Fruit fly (Drosophila melanogaster) whole organism, embryonic: Measurements from ENCODE around the gene dao.

ENCODE experiments used
- Ada2b ChIP-seq: fragments of 200-800 bp; sonication (Bioruptor generic); IDR thresholded peaks from 2 replicates; pipeline ENCODE4 v1.3.6; 2022; ENCODE audit warnings: missing biosample characterization, missing genetic modification characterization
- CG10274 ChIP-seq: fragments of 200-800 bp; sonication (Bioruptor generic); optimal IDR thresholded peaks from 3 replicates; lab custom pipeline; 2017; ENCODE audit warnings: missing biosample characterization, mild to moderate bottlenecking, missing genetic modification characterization
- CG10431 ChIP-seq: fragments of 200-800 bp; sonication (Bioruptor generic); optimal IDR thresholded peaks from 3 replicates; lab custom pipeline; 2018; ENCODE audit warnings: missing biosample characterization, mild to moderate bottlenecking, missing genetic modification characterization
- CG10979 ChIP-seq: fragments of 200-800 bp; sonication (Bioruptor generic); optimal IDR thresholded peaks from 2 replicates; lab custom pipeline; 2018; ENCODE audit warnings: missing biosample characterization, mild to moderate bottlenecking, missing genetic modification characterization, moderate library complexity
- CG11247 ChIP-seq: fragments of 200-800 bp; sonication (Bioruptor generic); IDR thresholded peaks from 2 replicates; pipeline ENCODE4 v1.3.6; 2022; ENCODE audit warnings: missing biosample characterization, missing genetic modification characterization
- CG13287 ChIP-seq: fragments of 200-800 bp; sonication (Bioruptor generic); IDR thresholded peaks from 2 replicates; pipeline ENCODE4 v1.3.6; 2022; ENCODE audit warnings: missing biosample characterization, missing genetic modification characterization; ENCODE audit not compliant: partially characterized antibody
- CG15011 ChIP-seq: fragments of 200-800 bp; sonication (Bioruptor generic); optimal IDR thresholded peaks from 3 replicates; lab custom pipeline; 2018; ENCODE audit warnings: missing biosample characterization, mild to moderate bottlenecking, missing genetic modification characterization
- CG18011 ChIP-seq: fragments of 200-800 bp; sonication (Bioruptor generic); optimal IDR thresholded peaks from 2 replicates; lab custom pipeline; 2017; ENCODE audit warnings: missing biosample characterization, missing genetic modification characterization, mild to moderate bottlenecking, moderate library complexity, missing genotype
- CG18764 ChIP-seq: fragments of 200-800 bp; sonication (Bioruptor generic); optimal IDR thresholded peaks from 3 replicates; lab custom pipeline; 2016; ENCODE audit warnings: missing biosample characterization, missing genetic modification characterization
- CG33213 ChIP-seq: fragments of 200-800 bp; sonication (Bioruptor generic); optimal IDR thresholded peaks from 3 replicates; lab custom pipeline; 2016; ENCODE audit warnings: missing biosample characterization, missing genetic modification characterization
- CG4424 ChIP-seq: fragments of 200-800 bp; sonication (Bioruptor generic); optimal IDR thresholded peaks from 3 replicates; lab custom pipeline; 2016; ENCODE audit warnings: missing biosample characterization, missing genetic modification characterization
- CG7556 ChIP-seq: fragments of 200-800 bp; sonication (Bioruptor generic); optimal IDR thresholded peaks from 2 replicates; lab custom pipeline; 2017; ENCODE audit warnings: missing biosample characterization, mild to moderate bottlenecking, missing genetic modification characterization
- CG8089 ChIP-seq: fragments of 200-800 bp; sonication (Bioruptor generic); optimal IDR thresholded peaks from 3 replicates; lab custom pipeline; 2016; ENCODE audit warnings: missing biosample characterization, missing genetic modification characterization
- CG8924 ChIP-seq: fragments of 200-800 bp; optimal IDR thresholded peaks from 3 replicates; lab custom pipeline; 2019; ENCODE audit warnings: missing biosample characterization, mild to moderate bottlenecking, missing genetic modification characterization, moderate library complexity
- CG9437 ChIP-seq: fragments of 200-800 bp; sonication (Bioruptor generic); optimal IDR thresholded peaks from 2 replicates; lab custom pipeline; 2018; ENCODE audit warnings: missing biosample characterization, mild to moderate bottlenecking, missing genetic modification characterization
- Doc3 ChIP-seq: fragments of 200-800 bp; sonication (Bioruptor generic); IDR thresholded peaks from 3 replicates; pipeline ENCODE4 v1.3.6; 2022; ENCODE audit warnings: missing biosample characterization, missing genetic modification characterization; ENCODE audit not compliant: partially characterized antibody
- Drgx ChIP-seq: fragments of 200-800 bp; sonication (Bioruptor generic); IDR thresholded peaks from 2 replicates; pipeline ENCODE4 v1.3.6; 2022; ENCODE audit warnings: missing biosample characterization, missing genetic modification characterization
- E2f1 ChIP-seq: fragments of 200-800 bp; sonication (Bioruptor generic); IDR thresholded peaks from 2 replicates; pipeline ENCODE4 v1.3.6; 2022; ENCODE audit warnings: missing biosample characterization, missing genetic modification characterization
- Fer1 ChIP-seq: fragments of 200-800 bp; sonication (Bioruptor generic); optimal IDR thresholded peaks from 2 replicates; lab custom pipeline; 2017; ENCODE audit warnings: missing biosample characterization, mild to moderate bottlenecking, missing genetic modification characterization
- Fer2 ChIP-seq: fragments of 200-800 bp; sonication (Bioruptor generic); optimal IDR thresholded peaks from 2 replicates; lab custom pipeline; 2018; ENCODE audit warnings: missing biosample characterization, mild to moderate bottlenecking, missing genetic modification characterization, moderate library complexity
- Lhr ChIP-seq: fragments of 200-800 bp; sonication (Bioruptor generic); optimal IDR thresholded peaks from 3 replicates; lab custom pipeline; 2017; ENCODE audit warnings: mild to moderate bottlenecking, missing biosample characterization, missing genetic modification reagents, missing genetic modification characterization
- Med ChIP-seq: fragments of 200-800 bp; sonication (Bioruptor generic); peaks from one replicate; lab custom pipeline; 2016; ENCODE audit warnings: missing biosample characterization, missing genetic modification characterization, mild to moderate bottlenecking, inconsistent platforms, moderate library complexity
- Pdp1 ChIP-seq, 2 experiments: fragments of 200-800 bp; sonication (Bioruptor generic); optimal IDR thresholded peaks; 3 replicates each; lab custom pipeline; 2016; ENCODE audit warnings: missing biosample characterization in 2 of 2, missing genetic modification characterization in 2 of 2, mild to moderate bottlenecking in 1 of 2, moderate library complexity in 1 of 2
- Poxn ChIP-seq: fragments of 200-800 bp; sonication (Bioruptor generic); IDR thresholded peaks from 2 replicates; pipeline ENCODE4 v1.3.6; 2022; ENCODE audit warnings: missing biosample characterization, missing genetic modification characterization
- Rfx ChIP-seq: fragments of 200-800 bp; sonication (Bioruptor generic); IDR thresholded peaks from 2 replicates; pipeline ENCODE4 v1.3.6; 2022; ENCODE audit warnings: missing biosample characterization, missing genetic modification characterization
- Sox100B ChIP-seq: fragments of 200-800 bp; sonication (Bioruptor generic); optimal IDR thresholded peaks from 3 replicates; lab custom pipeline; 2018; ENCODE audit warnings: missing biosample characterization, mild to moderate bottlenecking, missing genetic modification characterization
- ap ChIP-seq: fragments of 200-800 bp; sonication (Bioruptor generic); IDR thresholded peaks from 2 replicates; pipeline ENCODE4 v1.3.6; 2022; ENCODE audit warnings: missing biosample characterization, missing genetic modification characterization
- br ChIP-seq: fragments of >200 bp; optimal IDR thresholded peaks from 2 replicates; lab custom pipeline; 2017
- cato ChIP-seq: fragments of 200-800 bp; sonication (Bioruptor generic); optimal IDR thresholded peaks from 2 replicates; lab custom pipeline; 2016; ENCODE audit warnings: missing biosample characterization, missing genetic modification characterization, borderline replicate concordance
- crp ChIP-seq, 2 experiments: fragments of 200-800 bp; sonication (Bioruptor generic); optimal IDR thresholded peaks; 2 replicates in 1 of 2; 3 replicates in 1 of 2; lab custom pipeline; 2017; ENCODE audit warnings: missing biosample characterization in 2 of 2, missing genetic modification characterization in 2 of 2, mild to moderate bottlenecking in 1 of 2, moderate library complexity in 1 of 2
- dysf ChIP-seq: fragments of 200-800 bp; sonication (Bioruptor generic); IDR thresholded peaks from 3 replicates; pipeline ENCODE4 v1.3.6; 2022; ENCODE audit warnings: missing biosample characterization, missing genetic modification characterization
- ems ChIP-seq: fragments of 200-800 bp; sonication (Bioruptor generic); optimal IDR thresholded peaks from 3 replicates; lab custom pipeline; 2016; ENCODE audit warnings: missing biosample characterization, missing genetic modification characterization
- esg ChIP-seq: fragments of 200-800 bp; sonication (Bioruptor generic); conservative IDR thresholded peaks from 2 replicates; pipeline ENCODE4 v1.3.6; 2022; ENCODE audit warnings: missing biosample characterization, missing genetic modification characterization
- ewg ChIP-seq: fragments of 200-800 bp; sonication (Bioruptor generic); optimal IDR thresholded peaks from 3 replicates; lab custom pipeline; 2017; ENCODE audit warnings: mild to moderate bottlenecking, missing biosample characterization, missing genetic modification reagents, missing genetic modification characterization
- h ChIP-seq: fragments of >200 bp; optimal IDR thresholded peaks from 2 replicates; lab custom pipeline; 2017
- kay ChIP-seq: fragments of 200-800 bp; sonication (Bioruptor generic); optimal IDR thresholded peaks from 2 replicates; lab custom pipeline; 2016; ENCODE audit warnings: missing biosample characterization, missing genetic modification characterization
- klu ChIP-seq: fragments of 200-800 bp; sonication (Bioruptor generic); IDR thresholded peaks from 2 replicates; pipeline ENCODE4 v1.3.6; 2022; ENCODE audit warnings: missing biosample characterization, missing genetic modification characterization
- nerfin-2 ChIP-seq: fragments of 200-800 bp; sonication (Bioruptor generic); IDR thresholded peaks from 2 replicates; pipeline ENCODE4 v1.3.6; 2022; ENCODE audit warnings: missing biosample characterization, missing genetic modification characterization; ENCODE audit not compliant: partially characterized antibody
- org-1 ChIP-seq: fragments of 200-800 bp; sonication (Bioruptor generic); optimal IDR thresholded peaks from 2 replicates; lab custom pipeline; 2017; ENCODE audit warnings: missing biosample characterization, missing genetic modification characterization
- peb ChIP-seq: fragments of 200-800 bp; sonication (Bioruptor generic); IDR thresholded peaks from 2 replicates; pipeline ENCODE4 v1.3.6; 2022; ENCODE audit warnings: missing biosample characterization, missing genetic modification characterization
- prd ChIP-seq, 3 experiments: fragments of >200 bp in 2 of 3; fragments of 200-800 bp in 1 of 3; sonication (Bioruptor generic) in 1 of 3; optimal IDR thresholded peaks in 2 of 3; IDR thresholded peaks in 1 of 3; 2 replicates in 2 of 3; 3 replicates in 1 of 3; pipeline versions ENCODE4 v1.3.6 to Lab custom; 2017 to 2022; ENCODE audit warnings: missing biosample characterization in 1 of 3, missing genetic modification characterization in 1 of 3
- repo ChIP-seq: fragments of 200-800 bp; sonication (Bioruptor generic); optimal IDR thresholded peaks from 2 replicates; lab custom pipeline; 2016; ENCODE audit warnings: missing biosample characterization, missing genetic modification characterization
- row ChIP-seq: fragments of 200-800 bp; sonication (Bioruptor generic); IDR thresholded peaks from 3 replicates; pipeline ENCODE4 v1.3.6; 2022; ENCODE audit warnings: missing biosample characterization, missing genetic modification characterization
- slbo ChIP-seq: fragments of 200-800 bp; sonication (Bioruptor generic); IDR thresholded peaks from 2 replicates; pipeline ENCODE4 v1.3.6; 2022; ENCODE audit warnings: missing biosample characterization, missing genetic modification characterization
- so ChIP-seq: fragments of 200-800 bp; sonication (Bioruptor generic); IDR thresholded peaks from 3 replicates; pipeline ENCODE4 v1.3.6; 2022; ENCODE audit warnings: missing biosample characterization, missing genetic modification characterization
- sr ChIP-seq: fragments of 200-800 bp; sonication (Bioruptor generic); IDR thresholded peaks from 3 replicates; pipeline ENCODE4 v1.3.6; 2022; ENCODE audit warnings: missing biosample characterization, missing genetic modification characterization
- tgo ChIP-seq: fragments of 200-800 bp; sonication (Bioruptor generic); IDR thresholded peaks from 3 replicates; pipeline ENCODE4 v1.3.6; 2022; ENCODE audit warnings: missing biosample characterization, missing genetic modification characterization
- tna ChIP-seq: fragments of 200-800 bp; sonication (Bioruptor generic); IDR thresholded peaks from 2 replicates; pipeline ENCODE4 v1.3.6; 2022; ENCODE audit warnings: missing biosample characterization, missing genetic modification characterization; ENCODE audit not compliant: partially characterized antibody
- ttk ChIP-seq: fragments of 200-800 bp; sonication (Bioruptor generic); IDR thresholded peaks from 2 replicates; pipeline ENCODE4 v2.1.2; 2022; ENCODE audit warnings: missing biosample characterization, missing genetic modification characterization
- vvl ChIP-seq: fragments of 200-800 bp; sonication (Bioruptor generic); IDR thresholded peaks from 2 replicates; pipeline ENCODE4 v1.3.6; 2022; ENCODE audit warnings: missing biosample characterization, missing genetic modification characterization

dao gene

DNA sequence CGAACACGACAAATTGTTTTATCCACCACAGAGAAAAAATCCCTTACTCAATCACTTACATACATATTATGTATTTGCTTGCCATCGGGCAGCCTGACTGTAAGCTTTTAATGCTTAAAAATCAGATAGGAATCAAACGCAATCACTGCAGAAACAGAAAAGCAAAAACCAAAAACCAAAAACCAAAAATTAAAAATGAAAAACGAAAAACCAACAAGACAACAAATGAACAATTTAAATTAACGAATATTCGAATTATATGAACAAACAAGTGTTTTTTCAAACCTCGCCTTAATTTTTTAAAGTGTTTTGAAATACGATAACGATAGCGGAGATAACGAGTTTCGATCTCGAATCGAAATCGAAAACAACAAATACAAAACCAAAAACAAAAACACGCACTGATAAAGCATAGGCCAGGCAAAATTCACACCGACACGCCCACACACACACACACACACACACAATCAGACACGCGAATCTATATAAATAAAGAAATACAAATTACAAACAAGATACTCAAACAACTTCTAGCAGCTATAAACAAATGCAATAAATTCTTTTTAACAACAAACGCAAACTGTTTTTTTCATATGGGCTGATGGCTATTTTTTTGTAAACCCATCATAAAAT is 5.7 kb downstream of the dao start (continued):
- TF ChIP-seq CG10431 (GFP tag; lab: Kevin White, UChicago) (no peak), CG11247 (GFP tag; lab: Robert Waterston, UW) (no peak), vvl (peak; percentile 77), CG4424 (peak; percentile 49), tna (no peak), sr (GFP tag; lab: Robert Waterston, UW) (no peak), Ada2b (GFP tag; lab: Robert Waterston, UW) (peak; percentile 55; the same call in 1 of the 2 replicates), ttk (GFP tag; lab: Robert Waterston, UW) (peak; percentile 16; the same call in 1 of the 2 replicates), tgo (peak; percentile 56; the same call in 2 of the 3 replicates), kay (GFP tag; lab: Kevin White, UChicago) (peak; percentile 17), CG10979 (tag; lab: Kevin White, UChicago) (peak; percentile 31), CG7556 (GFP tag; lab: Kevin White, UChicago) (peak; percentile 45), so (GFP tag; lab: Robert Waterston, UW) (no peak; the same call in 2 of the 3 replicates), crp (GFP tag; optimal IDR thresholded peaks at IDR 0.05; lab: Kevin White, UChicago) (no peak), br (lab: Kevin White, UChicago) (no peak), prd (optimal IDR thresholded peaks at IDR 0.05; lab: Kevin White, UChicago) (no peak), prd (GFP tag; IDR thresholded peaks at IDR 0.05; lab: Robert Waterston, UW) (peak; percentile 46; the same call in 1 of the 3 replicates), ewg (GFP tag; lab: Kevin White, UChicago) (no peak), org-1 (GFP tag; lab: Kevin White, UChicago) (peak; percentile 20), Poxn (no peak), CG9437 (GFP tag; lab: Kevin White, UChicago) (peak; percentile 42), klu (GFP tag; lab: Robert Waterston, UW) (no peak; the same call in 1 of the 2 replicates), slbo (peak; percentile 61), esg (GFP tag; lab: Robert Waterston, UW) (no peak), cato (GFP tag; lab: Kevin White, UChicago) (peak; percentile 4), Fer2 (tag; lab: Kevin White, UChicago) (no peak), CG15011 (GFP tag; lab: Kevin White, UChicago) (no peak), CG10274 (no peak), CG8924 (tag; lab: Kevin White, UChicago) (peak; percentile 46), h (lab: Kevin White, UChicago) (no peak), nerfin-2 (GFP tag; lab: Robert Waterston, UW) (0 out of 2 replicates have a peak, but pooled peaks have one; percentile 14), ems (GFP tag; lab: Kevin White, UChicago) (no peak), peb (no peak), CG13287 (GFP tag; lab: Robert Waterston, UW) (no peak; the same call in 1 of the 2 replicates), CG8089 (GFP tag; lab: Kevin White, UChicago) (peak; percentile 6), Pdp1 (GFP tag; optimal IDR thresholded peaks at IDR 0.05; lab: Kevin White, UChicago) (no peak), Drgx (peak; percentile 54), dysf (GFP tag; lab: Robert Waterston, UW) (peak; percentile 77; the same call in 2 of the 3 replicates), Doc3 (no peak), Med (GFP tag; lab: Kevin White, UChicago) (peak; percentile 86), CG18011 (GFP tag; lab: Kevin White, UChicago) (peak; percentile 27), row (peak; percentile 79), Sox100B (GFP tag; lab: Kevin White, UChicago) (peak; percentile 18), Fer1 (peak; percentile 41), CG33213 (GFP tag; lab: Kevin White, UChicago) (peak; percentile 4), Rfx (GFP tag; lab: Robert Waterston, UW) (peak; percentile 74), CG18764 (GFP tag; lab: Kevin White, UChicago) (peak; percentile 13), Lhr (no peak), ap (GFP tag; lab: Robert Waterston, UW) (no peak), repo (no peak), E2f1 (GFP tag; lab: Robert Waterston, UW) (peak; percentile 25; the same call in 1 of the 2 replicates)
